Fruit fly (Drosophila melanogaster) whole organism, prepupa: ENCODE data around the gene UQCR-6.4L.

Experiments used
- Blimp-1 ChIP-seq: fragments of 200-800 bp; sonication (Bioruptor generic); optimal IDR thresholded peaks from 3 replicates; lab custom pipeline; 2017; ENCODE audit warnings: missing biosample characterization, missing genetic modification characterization, mild to moderate bottlenecking, moderate library complexity, missing genetic modification reagents
- CG10631 ChIP-seq: fragments of 200-800 bp; sonication (Bioruptor generic); optimal IDR thresholded peaks from 2 replicates; lab custom pipeline; 2016; ENCODE audit warnings: missing biosample characterization, missing genetic modification characterization
- CG10669 ChIP-seq: fragments of 200-800 bp; sonication (Bioruptor generic); optimal IDR thresholded peaks from 3 replicates; lab custom pipeline; 2018; ENCODE audit warnings: missing biosample characterization, mild to moderate bottlenecking, missing genetic modification characterization, moderate library complexity
- CG11294 ChIP-seq: fragments of 200-800 bp; sonication (Bioruptor generic); IDR thresholded peaks from 2 replicates; pipeline ENCODE4 v1.3.6; 2022; ENCODE audit warnings: missing biosample characterization, missing genetic modification characterization
- CG11762 ChIP-seq: fragments of 200-800 bp; sonication (Bioruptor generic); optimal IDR thresholded peaks from 3 replicates; lab custom pipeline; 2016; ENCODE audit warnings: missing biosample characterization, missing genetic modification characterization; ENCODE audit not compliant: insufficient read depth
- CG11902 ChIP-seq: fragments of 200-800 bp; sonication (Bioruptor generic); optimal IDR thresholded peaks from 3 replicates; lab custom pipeline; 2016; ENCODE audit warnings: missing biosample characterization, missing genetic modification characterization
- CG15336 ChIP-seq: fragments of 200-800 bp; sonication (Bioruptor generic); IDR thresholded peaks from 2 replicates; pipeline ENCODE4 v1.3.6; 2022; ENCODE audit warnings: missing biosample characterization, missing genetic modification characterization
- CG1621 ChIP-seq: fragments of 200-800 bp; sonication (Bioruptor generic); optimal IDR thresholded peaks from 3 replicates; lab custom pipeline; 2018; ENCODE audit warnings: missing biosample characterization, mild to moderate bottlenecking, missing genetic modification characterization
- CG16779 ChIP-seq: fragments of 200-800 bp; sonication (Bioruptor generic); optimal IDR thresholded peaks from 3 replicates; lab custom pipeline; 2017; ENCODE audit warnings: missing biosample characterization, mild to moderate bottlenecking, missing genetic modification characterization
- CG3032 ChIP-seq: fragments of 200-800 bp; optimal IDR thresholded peaks from 2 replicates; lab custom pipeline; 2019; ENCODE audit warnings: missing biosample characterization, mild to moderate bottlenecking, missing genetic modification characterization, moderate library complexity
- CG31627 ChIP-seq: fragments of 200-800 bp; sonication (Bioruptor generic); optimal IDR thresholded peaks from 3 replicates; lab custom pipeline; 2016; ENCODE audit warnings: missing biosample characterization, missing genetic modification characterization
- CG32006 ChIP-seq: fragments of 200-800 bp; sonication (Bioruptor generic); optimal IDR thresholded peaks from 3 replicates; lab custom pipeline; 2017; ENCODE audit warnings: missing biosample characterization, mild to moderate bottlenecking, missing genetic modification characterization
- CG3919 ChIP-seq: fragments of 200-800 bp; sonication (Bioruptor generic); optimal IDR thresholded peaks from 3 replicates; lab custom pipeline; 2016; ENCODE audit warnings: missing biosample characterization, missing genetic modification characterization
- CG4318 ChIP-seq: fragments of 200-800 bp; sonication (Bioruptor generic); optimal IDR thresholded peaks from 3 replicates; lab custom pipeline; 2017; ENCODE audit warnings: missing biosample characterization, mild to moderate bottlenecking, missing genetic modification characterization
- CG6163 ChIP-seq: fragments of 200-800 bp; sonication (Bioruptor generic); IDR thresholded peaks from 3 replicates; pipeline ENCODE4 v1.3.6; 2022; ENCODE audit warnings: missing biosample characterization, missing genetic modification characterization
- CG6808 ChIP-seq: fragments of 200-800 bp; sonication (Bioruptor generic); optimal IDR thresholded peaks from 3 replicates; lab custom pipeline; 2017; ENCODE audit warnings: missing biosample characterization, missing genetic modification characterization, mild to moderate bottlenecking, moderate library complexity, missing genetic modification reagents
- CG6854 ChIP-seq: fragments of 200-800 bp; sonication (Bioruptor generic); optimal IDR thresholded peaks from 2 replicates; lab custom pipeline; 2017; ENCODE audit warnings: missing biosample characterization, mild to moderate bottlenecking, missing genetic modification characterization
- CG7368 ChIP-seq: fragments of 200-800 bp; sonication (Bioruptor generic); optimal IDR thresholded peaks from 3 replicates; lab custom pipeline; 2016; ENCODE audit warnings: missing biosample characterization, missing genetic modification characterization
- CG8119 ChIP-seq: fragments of 200-800 bp; sonication (Bioruptor generic); IDR thresholded peaks from 3 replicates; pipeline ENCODE4 v1.3.6; 2022; ENCODE audit warnings: missing biosample characterization, missing genetic modification characterization
- CG8632 ChIP-seq: fragments of 200-800 bp; sonication (Bioruptor generic); optimal IDR thresholded peaks from 3 replicates; lab custom pipeline; 2016; ENCODE audit warnings: missing biosample characterization, missing genetic modification characterization
- CG9139 ChIP-seq: fragments of 200-800 bp; sonication (Bioruptor generic); optimal IDR thresholded peaks from 3 replicates; lab custom pipeline; 2017; ENCODE audit warnings: missing biosample characterization, mild to moderate bottlenecking, missing genetic modification characterization
- Eip93F ChIP-seq: fragments of 200-800 bp; sonication (Bioruptor generic); optimal IDR thresholded peaks from 2 replicates; lab custom pipeline; 2016; ENCODE audit warnings: missing biosample characterization, mild to moderate bottlenecking, missing genetic modification characterization
- Ets96B ChIP-seq: fragments of 200-800 bp; optimal IDR thresholded peaks from 2 replicates; lab custom pipeline; 2019; ENCODE audit warnings: missing biosample characterization, mild to moderate bottlenecking, missing genetic modification characterization, moderate library complexity
- Gug ChIP-seq: fragments of 200-800 bp; sonication (Bioruptor generic); IDR thresholded peaks from 2 replicates; pipeline ENCODE4 v1.3.6; 2022; ENCODE audit warnings: missing biosample characterization, missing genetic modification characterization
- Hr38 ChIP-seq: sonication (Bioruptor generic); optimal IDR thresholded peaks from 2 replicates; lab custom pipeline; 2016; ENCODE audit warnings: missing biosample characterization, missing genetic modification characterization
- Hr39 ChIP-seq: fragments of 200-800 bp; sonication (Bioruptor generic); optimal IDR thresholded peaks from 2 replicates; lab custom pipeline; 2016; ENCODE audit warnings: missing biosample characterization, missing genetic modification characterization
- Hr4 ChIP-seq: fragments of 200-800 bp; sonication (Bioruptor generic); optimal IDR thresholded peaks from 3 replicates; lab custom pipeline; 2016; ENCODE audit warnings: missing biosample characterization, missing genetic modification characterization
- Met ChIP-seq: fragments of 200-800 bp; sonication (Bioruptor generic); optimal IDR thresholded peaks from 3 replicates; lab custom pipeline; 2016; ENCODE audit warnings: missing biosample characterization, missing genetic modification characterization
- OdsH ChIP-seq: fragments of 200-800 bp; sonication (Bioruptor generic); optimal IDR thresholded peaks from 3 replicates; lab custom pipeline; 2016; ENCODE audit warnings: missing biosample characterization, missing genetic modification characterization
- Sox102F ChIP-seq: fragments of 200-800 bp; sonication (Bioruptor generic); optimal IDR thresholded peaks from 2 replicates; lab custom pipeline; 2016; ENCODE audit warnings: missing biosample characterization, mild to moderate bottlenecking, missing genetic modification characterization
- Sox14 ChIP-seq: fragments of 200-800 bp; sonication (Bioruptor generic); optimal IDR thresholded peaks from 3 replicates; lab custom pipeline; 2016; ENCODE audit warnings: missing biosample characterization, missing genetic modification characterization
- Sox15 ChIP-seq: fragments of 200-800 bp; sonication (Bioruptor generic); optimal IDR thresholded peaks from 3 replicates; lab custom pipeline; 2016; ENCODE audit warnings: missing biosample characterization, missing genetic modification characterization
- achi ChIP-seq: fragments of 200-800 bp; sonication (Bioruptor generic); optimal IDR thresholded peaks from 3 replicates; lab custom pipeline; 2016; ENCODE audit warnings: missing biosample characterization, missing genetic modification characterization
- acj6 ChIP-seq: fragments of 200-800 bp; sonication (Bioruptor generic); optimal IDR thresholded peaks from 3 replicates; lab custom pipeline; 2016; ENCODE audit warnings: missing biosample characterization, missing genetic modification characterization
- cyc ChIP-seq: fragments of 200-800 bp; sonication (Bioruptor generic); optimal IDR thresholded peaks from 3 replicates; lab custom pipeline; 2016; ENCODE audit warnings: missing biosample characterization, missing genetic modification characterization
- dac ChIP-seq: fragments of 200-800 bp; sonication (Bioruptor generic); optimal IDR thresholded peaks from 2 replicates; lab custom pipeline; 2017; ENCODE audit warnings: missing biosample characterization, mild to moderate bottlenecking, missing genetic modification characterization
- dsx ChIP-seq: fragments of 200-800 bp; optimal IDR thresholded peaks from 3 replicates; lab custom pipeline; 2019; ENCODE audit warnings: missing biosample characterization, mild to moderate bottlenecking, missing genetic modification characterization, moderate library complexity; ENCODE audit not compliant: poor library complexity, severe bottlenecking
- eg ChIP-seq: fragments of 200-800 bp; sonication (Bioruptor generic); IDR thresholded peaks from 3 replicates; pipeline ENCODE4 v1.3.6; 2022; ENCODE audit warnings: missing biosample characterization, missing genetic modification characterization
- esn ChIP-seq: fragments of 200-800 bp; sonication (Bioruptor generic); optimal IDR thresholded peaks from 2 replicates; lab custom pipeline; 2016; ENCODE audit warnings: missing biosample characterization, mild to moderate bottlenecking, missing genetic modification characterization, moderate library complexity
- fd85E ChIP-seq: fragments of 200-800 bp; sonication (Bioruptor generic); optimal IDR thresholded peaks from 3 replicates; lab custom pipeline; 2016; ENCODE audit warnings: missing biosample characterization, missing genetic modification characterization
- fkh ChIP-seq: fragments of 200-800 bp; sonication (Bioruptor generic); optimal IDR thresholded peaks from 3 replicates; lab custom pipeline; 2017; ENCODE audit warnings: missing biosample characterization, mild to moderate bottlenecking, missing genetic modification characterization, moderate library complexity
- salr ChIP-seq, 2 experiments: fragments of 200-800 bp; sonication (Bioruptor generic); optimal IDR thresholded peaks; 3 replicates each; lab custom pipeline; 2016 to 2018; ENCODE audit warnings: missing biosample characterization in 2 of 2, missing genetic modification characterization in 2 of 2, mild to moderate bottlenecking in 1 of 2
- spab ChIP-seq: fragments of 200-800 bp; sonication (Bioruptor generic); optimal IDR thresholded peaks from 2 replicates; lab custom pipeline; 2017; ENCODE audit warnings: missing biosample characterization, mild to moderate bottlenecking, missing genetic modification characterization, missing genetic modification reagents
- ss ChIP-seq, 2 experiments: fragments of 200-800 bp; sonication (Bioruptor generic); optimal IDR thresholded peaks; 2 replicates in 1 of 2; 3 replicates in 1 of 2; lab custom pipeline; 2017 to 2018; ENCODE audit warnings: mild to moderate bottlenecking in 2 of 2, missing biosample characterization in 2 of 2, missing genetic modification characterization in 2 of 2, moderate library complexity in 1 of 2
- topi ChIP-seq: fragments of 200-800 bp; sonication (Bioruptor generic); optimal IDR thresholded peaks from 3 replicates; lab custom pipeline; 2016; ENCODE audit warnings: missing biosample characterization, missing genetic modification characterization
- vri ChIP-seq: fragments of 200-800 bp; sonication (Bioruptor generic); optimal IDR thresholded peaks from 3 replicates; lab custom pipeline; 2016; ENCODE audit warnings: missing biosample characterization, mild to moderate bottlenecking, missing genetic modification characterization

UQCR-6.4L gene

DNA sequence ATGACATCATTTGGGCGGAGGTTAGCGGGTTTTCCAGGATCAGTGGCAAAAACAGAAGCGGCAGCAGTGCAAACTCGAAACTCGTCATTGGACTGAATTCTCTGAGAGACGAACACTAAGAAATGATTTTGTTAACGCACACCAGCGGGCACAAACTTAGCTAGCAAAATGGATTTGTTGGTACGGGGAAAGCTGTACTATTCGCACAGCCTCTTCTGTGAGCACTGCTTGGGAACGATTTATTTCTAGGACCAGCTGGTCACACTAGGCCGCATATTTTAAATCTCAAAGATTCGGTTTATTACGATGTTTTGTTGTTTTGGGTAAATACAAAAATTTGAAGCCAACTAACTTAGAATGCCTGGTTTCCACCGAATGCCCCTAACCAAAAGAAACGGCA is 42.6 kb downstream of the UQCR-6.4L start, which contains the start of gene CG4098 (continued):
- TF ChIP-seq CG32006 (GFP tag; lab: Kevin White, UChicago) (peak; percentile 55), OdsH (GFP tag; lab: Kevin White, UChicago) (peak; percentile 69), salr (GFP tag; optimal IDR thresholded peaks at IDR 0.05; lab: Kevin White, UChicago) (peak in 1 of 2 experiments; percentile 10), acj6 (peak; percentile 66), Eip93F (GFP tag; lab: Kevin White, UChicago) (no peak), achi (peak; percentile 51), CG1621 (peak; percentile 58), CG10631 (GFP tag; lab: Kevin White, UChicago) (peak; percentile 46), CG8119 (GFP tag; lab: Robert Waterston, UW) (no peak), CG31627 (peak; percentile 60)

DNA sequence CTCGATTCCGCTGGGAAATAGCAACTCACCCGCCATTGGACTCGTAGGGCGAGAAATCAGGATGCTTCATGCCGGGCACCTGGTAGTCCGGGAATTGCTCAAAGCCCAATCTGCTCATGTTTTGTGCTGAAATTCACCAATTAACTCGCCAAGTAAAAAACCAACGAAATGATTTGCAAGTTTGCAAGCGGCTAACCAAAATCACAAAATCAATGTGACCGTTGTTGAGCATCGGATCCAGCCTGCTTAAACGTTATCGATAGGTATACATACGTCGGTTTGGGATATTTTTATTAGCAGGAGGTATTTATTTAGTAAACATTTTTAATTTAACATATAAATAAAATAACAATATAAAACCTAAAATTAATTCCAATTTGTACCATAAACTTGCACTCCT is 43.7 kb downstream of the UQCR-6.4L start, which contains the start of gene Prosbeta6:
Gene Prosbeta6 (minus strand): TSS at position 218 of the 400 bp plus-strand sequence.
- TF ChIP-seq CG1621 (no peak), CG10669 (GFP tag; lab: Kevin White, UChicago) (no peak), vri (GFP tag; lab: Kevin White, UChicago) (no peak), Ets96B (tag; lab: Kevin White, UChicago) (no peak), CG6163 (GFP tag; lab: Robert Waterston, UW) (no peak), CG3919 (GFP tag; lab: Kevin White, UChicago) (no peak), CG8119 (GFP tag; lab: Robert Waterston, UW) (no peak), Sox14 (GFP tag; lab: Kevin White, UChicago) (no peak), CG32006 (GFP tag; lab: Kevin White, UChicago) (no peak), dsx (GFP tag; lab: Kevin White, UChicago) (no peak)

DNA sequence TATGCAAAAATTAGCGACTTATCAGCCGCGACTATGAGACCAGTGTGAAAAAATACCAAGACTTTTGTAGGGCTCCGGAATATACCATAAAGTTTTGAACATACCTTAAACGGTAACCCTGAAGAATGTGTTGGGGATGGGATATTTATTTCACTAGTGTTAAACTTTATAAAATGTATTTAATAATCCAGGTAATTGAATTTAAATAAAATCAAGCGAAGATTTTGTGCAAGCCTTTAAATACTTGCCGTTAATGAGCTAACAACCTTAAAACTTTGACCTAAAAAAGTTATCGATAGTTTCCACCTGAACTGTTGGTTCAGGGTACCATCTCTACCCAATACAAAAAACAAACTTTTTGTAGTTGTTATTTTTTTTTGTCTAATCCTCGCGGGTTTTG is 45.6 kb downstream of the UQCR-6.4L start, which contains the start of gene CG4101:
Gene CG4101 (plus strand): TSS at position 335 of the 400 bp plus-strand sequence.
- no peak for TF ChIP-seq CG16779
- TF ChIP-seq dsx (GFP tag; lab: Kevin White, UChicago), result peak; percentile 56
- TF ChIP-seq dac (GFP tag; lab: Kevin White, UChicago), result peak; percentile 55
- peak; percentile 61; the same call in 1 of the 2 replicates for TF ChIP-seq CG11294 (GFP tag; lab: Robert Waterston, UW)
- peak; percentile 47 for TF ChIP-seq CG1621
- TF ChIP-seq ss (GFP tag; optimal IDR thresholded peaks at IDR 0.05; lab: Kevin White, UChicago), result peak; percentile 54 to 74
- peak; percentile 67 for TF ChIP-seq CG8632
- TF ChIP-seq topi (GFP tag; lab: Kevin White, UChicago), result peak; percentile 74
- TF ChIP-seq Hr4 (GFP tag; lab: Kevin White, UChicago), result peak; percentile 81
- peak; percentile 79 for TF ChIP-seq Met
- no peak for TF ChIP-seq CG4318
- TF ChIP-seq Sox102F (GFP tag; lab: Kevin White, UChicago), result peak; percentile 81
- peak; percentile 84 for TF ChIP-seq eg
- TF ChIP-seq Ets96B (tag; lab: Kevin White, UChicago), result peak; percentile 71
- TF ChIP-seq vri (GFP tag; lab: Kevin White, UChicago), result peak; percentile 87
- TF ChIP-seq cyc (GFP tag; lab: Kevin White, UChicago), result peak; percentile 81
- TF ChIP-seq Sox15 (GFP tag; lab: Kevin White, UChicago), result peak; percentile 59
- peak; percentile 79 for TF ChIP-seq CG3919 (GFP tag; lab: Kevin White, UChicago)
- peak; percentile 90 for TF ChIP-seq esn
- peak; percentile 42 for TF ChIP-seq fkh (GFP tag; lab: Kevin White, UChicago)
- no peak for TF ChIP-seq CG6854 (GFP tag; lab: Kevin White, UChicago)
- peak; percentile 33 for TF ChIP-seq Blimp-1
- TF ChIP-seq CG6808 (GFP tag; lab: Kevin White, UChicago), result peak; percentile 56
- peak; percentile 74 for TF ChIP-seq Gug (GFP tag; lab: Robert Waterston, UW)
- TF ChIP-seq spab, result peak; percentile 46
- peak; percentile 85 for TF ChIP-seq CG10631 (GFP tag; lab: Kevin White, UChicago)
- TF ChIP-seq CG7368 (GFP tag; lab: Kevin White, UChicago), result peak; percentile 53
- peak; percentile 10 for TF ChIP-seq fd85E (GFP tag; lab: Kevin White, UChicago)
- peak; percentile 16 for TF ChIP-seq CG9139
- TF ChIP-seq Sox14 (GFP tag; lab: Kevin White, UChicago), result peak; percentile 85
- peak; percentile 66 for TF ChIP-seq CG11762 (GFP tag; lab: Kevin White, UChicago)
- TF ChIP-seq CG3032 (tag; lab: Kevin White, UChicago), result peak; percentile 80
- peak; percentile 65 for TF ChIP-seq CG15336
- peak; percentile 49 for TF ChIP-seq CG11902 (GFP tag; lab: Kevin White, UChicago)
- TF ChIP-seq Hr39, result peak; percentile 87
- no peak for TF ChIP-seq Hr38
